Worm (Caenorhabditis elegans) whole organism, L2 larva: Measurements from ENCODE around the gene atgp-2.
A peak's percentile ranks its signal among the peaks of the same experiment; 100 is the strongest.

ENCODE experiments used
- ZK546.5 ChIP-seq: sonication (generic microtip); optimal IDR thresholded peaks from 2 replicates; lab custom pipeline; 2017; ENCODE audit warnings: missing biosample characterization, missing genetic modification characterization
- alr-1 ChIP-seq: fragments of 150-350 bp; optimal IDR thresholded peaks from 2 replicates; lab custom pipeline; 2014; ENCODE audit warnings: missing biosample characterization, missing genetic modification characterization
- ama-1 ChIP-seq: fragments of 150-350 bp; optimal IDR thresholded peaks from 2 replicates; lab custom pipeline; 2018; ENCODE audit warnings: inconsistent platforms
- blmp-1 ChIP-seq: sonication (generic microtip); optimal IDR thresholded peaks from 2 replicates; lab custom pipeline; 2017; ENCODE audit warnings: missing genetic modification characterization, mild to moderate bottlenecking, missing compliant biosample characterization, antibody characterized with exemption, moderate library complexity; ENCODE audit not compliant: insufficient read depth
- lin-11 ChIP-seq: fragments of 150-350 bp; sonication (generic microtip); optimal IDR thresholded peaks from 2 replicates; lab custom pipeline; 2014; ENCODE audit warnings: missing biosample characterization, missing genetic modification characterization, inconsistent platforms, mixed read lengths
- lin-13 ChIP-seq: fragments of 150-350 bp; optimal IDR thresholded peaks from 2 replicates; lab custom pipeline; 2014; ENCODE audit warnings: missing biosample characterization, missing genetic modification reagents, missing genetic modification characterization
- sma-3 ChIP-seq: sonication (generic microtip); optimal IDR thresholded peaks from 2 replicates; lab custom pipeline; 2016; ENCODE audit warnings: missing genetic modification reagents, missing genetic modification characterization, missing compliant biosample characterization
- unc-55 ChIP-seq: fragments of 150-350 bp; sonication (generic microtip); optimal IDR thresholded peaks from 3 replicates; lab custom pipeline; 2014; ENCODE audit warnings: missing biosample characterization, missing genetic modification reagents, missing genetic modification characterization

The atgp-2 gene

DNA sequence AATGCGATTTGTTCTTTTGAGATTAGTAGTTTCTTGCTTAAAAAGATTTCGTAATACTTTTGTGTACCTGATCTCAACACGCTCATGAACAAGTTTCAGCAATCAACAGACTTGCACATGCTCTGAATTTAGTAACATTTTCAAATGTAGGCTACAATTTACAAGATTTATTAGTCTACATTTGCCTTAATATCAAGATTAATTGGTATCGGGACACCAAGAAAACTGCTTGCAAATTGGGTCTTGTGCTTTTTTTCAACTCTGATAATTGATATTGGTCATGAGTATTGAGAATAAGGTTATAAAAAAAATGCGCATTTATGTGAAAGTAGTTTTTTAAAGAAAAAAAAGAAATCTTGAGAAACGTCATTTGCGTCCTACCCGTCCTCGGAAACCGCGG, 51.3 kb downstream of the atgp-2 start:
- TF ChIP-seq lin-13 (GFP tag; lab: Kevin White, UChicago): no peak
- no peak for TF ChIP-seq ZK546.5 (tag; lab: Kevin White, UChicago)
- no peak for TF ChIP-seq alr-1 (tag; lab: Kevin White, UChicago)
- no peak for TF ChIP-seq sma-3 (GFP tag; lab: Kevin White, UChicago)
- TF ChIP-seq blmp-1 (tag; lab: Kevin White, UChicago): no peak
- no peak for TF ChIP-seq unc-55 (GFP tag; lab: Kevin White, UChicago)

DNA sequence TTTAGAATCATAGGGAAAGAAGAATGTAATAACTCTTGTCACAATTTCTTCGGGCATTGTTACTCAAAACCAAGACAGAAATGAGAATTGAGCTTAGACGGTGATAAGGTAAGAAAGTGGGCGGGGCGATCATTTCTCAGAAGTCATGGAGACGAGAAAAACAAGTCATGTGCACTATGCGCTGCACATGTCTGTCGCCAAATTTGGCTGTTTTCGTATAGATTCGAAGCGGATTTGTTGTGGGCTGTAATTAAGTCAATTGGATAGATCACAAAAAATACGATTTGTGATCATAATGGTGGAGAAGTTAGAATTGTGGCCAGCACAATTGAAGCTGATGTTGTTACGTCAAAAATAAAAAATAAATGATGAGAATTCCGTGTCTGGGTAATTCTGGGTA, 52.2 kb downstream of the atgp-2 start, which contains the start of gene C01G12.7:
C01G12.7 (minus strand) TSS at position 195 of the 400 bp plus-strand sequence.
- TF ChIP-seq lin-11 (peak; percentile 26), ama-1 (lab: Kevin White, UChicago) (no peak)
